Fruit fly (Drosophila melanogaster): Measurements from ENCODE around the gene CycT.

DNA sequence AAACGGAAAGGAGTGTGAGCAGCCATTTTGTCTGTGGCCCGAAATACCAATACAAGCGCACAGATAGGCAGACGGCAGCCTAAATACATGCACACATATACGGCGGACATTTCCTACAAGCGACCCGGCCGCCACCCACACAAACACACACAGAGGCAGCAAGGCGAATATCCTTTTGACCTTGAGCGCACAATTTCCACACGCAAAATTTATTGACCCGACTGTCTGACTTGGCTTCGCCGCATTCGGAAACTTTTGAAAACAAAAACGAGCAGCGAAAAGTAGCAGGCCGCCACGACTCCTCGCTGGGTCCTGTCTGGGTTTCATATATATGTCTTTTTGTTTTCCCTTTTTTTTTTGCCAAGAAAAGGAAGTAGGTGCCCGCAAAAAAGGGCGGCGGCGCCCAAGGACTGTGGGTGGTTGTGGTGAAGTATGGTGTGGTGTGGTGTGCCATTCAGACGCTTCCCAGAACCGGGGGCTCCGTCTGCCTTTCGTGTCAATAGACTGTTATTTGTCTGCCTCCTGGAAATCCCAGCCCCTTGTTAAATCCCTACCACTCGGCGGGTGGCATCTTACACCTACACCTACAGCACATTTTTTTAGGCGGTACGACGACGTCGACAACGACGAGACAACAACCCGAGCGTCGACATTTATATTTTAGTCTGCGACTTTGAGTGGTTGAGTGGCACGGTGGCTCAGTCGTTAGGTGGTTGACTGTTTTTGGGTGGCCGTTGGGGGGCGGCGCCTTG is 38.4 kb upstream of the CycT start:
- TF ChIP-seq CG9932 (GFP tag; IDR thresholded peaks at IDR 0.05) (no peak), Deaf1 (tag; optimal IDR thresholded peaks at IDR 0.05) (peak; percentile 38), salm (tag; optimal IDR thresholded peaks at IDR 0.05) (no peak), lov (optimal IDR thresholded peaks at IDR 0.05) (no peak), lov (GFP tag; IDR thresholded peaks at IDR 0.05) (no peak), CG4820 (GFP tag; optimal IDR thresholded peaks at IDR 0.05) (no peak), Optix (GFP tag; IDR thresholded peaks at IDR 0.05) (no peak), CG12744 (GFP tag; optimal IDR thresholded peaks at IDR 0.05) (no peak), prd (optimal IDR thresholded peaks at IDR 0.05) (no peak), prd (GFP tag; IDR thresholded peaks at IDR 0.05) (no peak), insv (GFP tag; optimal IDR thresholded peaks at IDR 0.05) (no peak)
